Worm (Caenorhabditis elegans) whole organism, L4 larva: ENCODE measurements around the gene F29B9.7.

ENCODE experiments used
- Y75B8A.6 ChIP-seq: fragments of 200-800 bp; sonication (Bioruptor generic); IDR thresholded peaks from 2 replicates; pipeline ENCODE4 v1.3.6; 2022; ENCODE audit warnings: missing genetic modification reagents, missing genetic modification characterization, missing compliant biosample characterization
- ceh-82 ChIP-seq: sonication (generic microtip); optimal IDR thresholded peaks from 2 replicates; lab custom pipeline; 2017; ENCODE audit warnings: missing biosample characterization, missing genetic modification characterization
- lir-3 ChIP-seq: sonication (generic microtip); optimal IDR thresholded peaks from 2 replicates; lab custom pipeline; 2016; ENCODE audit warnings: mild to moderate bottlenecking, missing genetic modification characterization, missing compliant biosample characterization
- nhr-237 ChIP-seq: sonication (generic microtip); optimal IDR thresholded peaks from 2 replicates; lab custom pipeline; 2017; ENCODE audit warnings: missing biosample characterization, missing genetic modification characterization
- nhr-76 ChIP-seq: fragments of 150-350 bp; optimal IDR thresholded peaks from 2 replicates; lab custom pipeline; 2014; ENCODE audit warnings: missing biosample characterization, missing genetic modification characterization
- unc-62 ChIP-seq, 3 experiments: fragments of 150-350 bp in 1 of 3; sonication (generic microtip); optimal IDR thresholded peaks in 2 of 3; peaks in 1 of 3; 1 replicate in 1 of 3; 2 replicates in 2 of 3; lab custom pipeline; 2014 to 2017; ENCODE audit warnings: missing biosample characterization in 3 of 3, missing genetic modification characterization in 3 of 3, missing genetic modification reagents in 3 of 3, missing genotype in 1 of 3

DNA sequence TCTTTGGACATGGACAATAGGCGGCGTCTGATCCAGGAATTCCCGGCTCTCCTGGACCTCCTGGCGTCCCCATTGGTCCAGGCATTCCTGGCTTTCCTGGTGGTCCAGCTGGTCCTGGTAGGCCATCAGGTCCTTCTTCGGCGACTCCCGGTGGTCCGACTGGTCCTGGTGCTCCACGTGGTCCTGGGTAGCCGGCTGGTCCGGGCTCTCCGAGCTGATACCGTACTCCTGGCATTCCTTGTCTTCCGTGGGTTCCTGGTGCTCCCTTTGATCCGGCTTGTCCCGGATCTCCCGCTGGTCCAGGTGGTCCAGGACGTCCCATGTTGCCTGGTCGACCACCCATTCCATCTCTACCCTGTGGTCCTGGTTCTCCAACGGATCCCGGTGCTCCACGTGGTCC, 6.4 kb downstream of the F29B9.7 start:
- TF ChIP-seq nhr-237 (tag; lab: Kevin White, UChicago): no peak
- TF ChIP-seq ceh-82 (tag; lab: Kevin White, UChicago): no peak
- no peak for TF ChIP-seq lir-3 (tag; lab: Kevin White, UChicago)
- TF ChIP-seq nhr-76 (tag; lab: Kevin White, UChicago): no peak
- TF ChIP-seq unc-62 (GFP tag; optimal IDR thresholded peaks at IDR 0.05 in 1 of 2; lab: Kevin White, UChicago): no peak
- no peak for TF ChIP-seq unc-62 (tag; optimal IDR thresholded peaks at IDR 0.05; lab: Kevin White, UChicago)
- TF ChIP-seq Y75B8A.6: no peak
